Worm (Caenorhabditis elegans): ENCODE measurements around the gene ZK632.9.

- TF ChIP-seq F39B2.1 (GFP tag; IDR thresholded peaks at IDR 0.05) = no peak
- no peak for TF ChIP-seq unc-62 (GFP tag; optimal IDR thresholded peaks at IDR 0.05)
- no peak for TF ChIP-seq pha-4 (tag; optimal IDR thresholded peaks at IDR 0.05)
- TF ChIP-seq ceh-100 (GFP tag; IDR thresholded peaks at IDR 0.05) = no peak; the same call in 1 of the 2 replicates
- TF ChIP-seq egrh-3 (GFP tag; IDR thresholded peaks at IDR 0.05) = no peak
- TF ChIP-seq ZK185.1 (tag; optimal IDR thresholded peaks at IDR 0.05; ENCODE audit: poor library complexity, severe bottlenecking) = peak; percentile 40
These were observed 20.1 kb downstream of the ZK632.9 start, which contains the start of gene riok-3 for ce11 chrIII:9804997-9805610.

Data from whole organism, young adult.